Worm (Caenorhabditis elegans): ENCODE data around the gene C03A3.2.

DNA sequence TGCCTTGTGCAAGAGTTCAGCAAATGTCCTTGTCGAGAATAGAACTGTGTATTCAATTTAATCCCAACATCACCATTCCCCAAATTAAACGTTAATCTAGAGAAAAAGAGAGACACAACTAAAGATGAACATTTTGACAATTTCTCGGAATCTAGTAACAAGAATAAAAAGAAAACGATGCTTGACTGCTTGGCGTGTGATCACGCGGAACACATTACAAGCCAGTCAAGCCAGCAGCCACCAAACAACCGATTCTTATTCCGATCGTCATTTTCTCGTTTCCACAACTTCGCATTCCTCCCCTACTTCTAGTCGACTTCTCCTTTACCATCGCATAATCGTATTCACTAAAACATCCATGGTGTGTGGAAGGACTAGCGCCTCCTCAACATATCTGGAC, 13.3 kb upstream of the C03A3.2 start:
- TF ChIP-seq lin-13 (GFP tag; optimal IDR thresholded peaks at IDR 0.05): no peak
- no peak for TF ChIP-seq aly-2 (tag; optimal IDR thresholded peaks at IDR 0.05)
- TF ChIP-seq nhr-12 (tag; optimal IDR thresholded peaks at IDR 0.05): no peak
- no peak for TF ChIP-seq ztf-4 (tag; optimal IDR thresholded peaks at IDR 0.05)
- no peak for TF ChIP-seq mab-5 (tag; optimal IDR thresholded peaks at IDR 0.05)
- TF ChIP-seq ama-1 (optimal IDR thresholded peaks at IDR 0.05): no peak
- TF ChIP-seq egl-27 (tag; optimal IDR thresholded peaks at IDR 0.05): no peak
- no peak for TF ChIP-seq ceh-82 (tag; optimal IDR thresholded peaks at IDR 0.05)
- TF ChIP-seq nhr-129 (tag; optimal IDR thresholded peaks at IDR 0.05): no peak
- no peak for TF ChIP-seq snpc-4 (tag; optimal IDR thresholded peaks at IDR 0.05)
- TF ChIP-seq gmeb-1 (tag; optimal IDR thresholded peaks at IDR 0.05): no peak
- TF ChIP-seq nhr-23 (tag; optimal IDR thresholded peaks at IDR 0.05): no peak
- TF ChIP-seq nhr-11 (tag; optimal IDR thresholded peaks at IDR 0.05): no peak
- TF ChIP-seq unc-39 (tag; optimal IDR thresholded peaks at IDR 0.05): no peak

All from whole organism, L2 larva.